Worm (Caenorhabditis elegans): ENCODE measurements around the gene H20J04.1.

Gene H20J04.1

ce11 chrII:4321766-4322165 lies 33.6 kb upstream of the H20J04.1 start, which contains the start of gene Y52E8A.1:
Gene Y52E8A.1, plus strand, starts transcription at chrII:4322066.
- TF ChIP-seq skn-1 (tag; optimal IDR thresholded peaks at IDR 0.05) (no peak), nhr-77 (tag; optimal IDR thresholded peaks at IDR 0.05) (no peak), egl-27 (tag; optimal IDR thresholded peaks at IDR 0.05) (no peak), ZK546.5 (tag; optimal IDR thresholded peaks at IDR 0.05) (no peak), sea-2 (GFP tag; optimal IDR thresholded peaks at IDR 0.05) (no peak), fos-1 (tag; optimal IDR thresholded peaks at IDR 0.05) (no peak), zag-1 (tag; optimal IDR thresholded peaks at IDR 0.05) (no peak)

- TF ChIP-seq fkh-2 (tag; optimal IDR thresholded peaks at IDR 0.05) (no peak), nfya-1 (tag; optimal IDR thresholded peaks at IDR 0.05; ENCODE audit: insufficient read depth) (peak; percentile 43), pqm-1 (tag; optimal IDR thresholded peaks at IDR 0.05) (no peak), pha-4 (tag; optimal IDR thresholded peaks at IDR 0.05) (peak; percentile 63), nhr-76 (tag; optimal IDR thresholded peaks at IDR 0.05) (no peak), eor-1 (tag; optimal IDR thresholded peaks at IDR 0.05) (no peak), aly-2 (tag; optimal IDR thresholded peaks at IDR 0.05) (no peak), nhr-23 (tag; optimal IDR thresholded peaks at IDR 0.05) (peak; percentile 9), nhr-43 (tag; optimal IDR thresholded peaks at IDR 0.05; ENCODE audit: poor library complexity, severe bottlenecking) (no peak), elt-2 (tag; optimal IDR thresholded peaks at IDR 0.05) (no peak), ama-1 (optimal IDR thresholded peaks at IDR 0.05) (no peak), elt-3 (tag; optimal IDR thresholded peaks at IDR 0.05) (no peak), nhr-11 (tag; optimal IDR thresholded peaks at IDR 0.05) (no peak), ztf-11 (tag; optimal IDR thresholded peaks at IDR 0.05) (no peak), ceh-28 (tag; optimal IDR thresholded peaks at IDR 0.05) (no peak), hmg-11 (tag; optimal IDR thresholded peaks at IDR 0.05) (peak; percentile 85), snpc-4 (tag; optimal IDR thresholded peaks at IDR 0.05) (no peak), elt-1 (tag; optimal IDR thresholded peaks at IDR 0.05) (no peak)
Measured at ce11 chrII:4322871-4323270, 32.5 kb upstream of the H20J04.1 start, which contains the start of gene H20J04.6. Gene H20J04.6, plus strand, starts transcription at chrII:4323256.

ce11 chrII:4324061-4324460 lies 31.4 kb upstream of the H20J04.1 start, which contains the start of gene mog-2:
Gene mog-2, plus strand, starts transcription at chrII:4324361.
- TF ChIP-seq nhr-28 (tag; optimal IDR thresholded peaks at IDR 0.05) (no peak), mml-1 (tag; optimal IDR thresholded peaks at IDR 0.05) (no peak)

- TF ChIP-seq skn-1 (tag; optimal IDR thresholded peaks at IDR 0.05) (no peak), hmg-11 (tag; optimal IDR thresholded peaks at IDR 0.05) (no peak), nhr-43 (tag; optimal IDR thresholded peaks at IDR 0.05; ENCODE audit: poor library complexity, severe bottlenecking) (no peak), elt-1 (tag; optimal IDR thresholded peaks at IDR 0.05) (no peak), ama-1 (optimal IDR thresholded peaks at IDR 0.05) (no peak), lin-39 (tag; optimal IDR thresholded peaks at IDR 0.05) (no peak), ZK546.5 (tag; optimal IDR thresholded peaks at IDR 0.05) (no peak)
Measured at ce11 chrII:4326420-4326819, 29.0 kb upstream of the H20J04.1 start, which contains the start of gene pfd-2. Gene pfd-2, plus strand, starts transcription at chrII:4326720.

- TF ChIP-seq nhr-77 (tag; optimal IDR thresholded peaks at IDR 0.05) (no peak), ceh-28 (tag; optimal IDR thresholded peaks at IDR 0.05) (peak; percentile 10)
Measured at ce11 chrII:4328716-4329115, 26.7 kb upstream of the H20J04.1 start, which contains the start of gene H20J04.4. Gene H20J04.4, plus strand, starts transcription at chrII:4329016.

ce11 chrII:4334448-4334847 lies 21.0 kb upstream of the H20J04.1 start, which contains the start of gene madf-3:
Gene madf-3, plus strand, starts transcription at chrII:4334748.
- TF ChIP-seq daf-12 (tag; optimal IDR thresholded peaks at IDR 0.05): no peak
- TF ChIP-seq snpc-4 (tag; optimal IDR thresholded peaks at IDR 0.05): no peak
- no peak for TF ChIP-seq sea-2 (GFP tag; optimal IDR thresholded peaks at IDR 0.05)
- no peak for TF ChIP-seq ceh-82 (tag; optimal IDR thresholded peaks at IDR 0.05)
- TF ChIP-seq fkh-10 (GFP tag; optimal IDR thresholded peaks at IDR 0.05): no peak
- TF ChIP-seq nhr-237 (tag; optimal IDR thresholded peaks at IDR 0.05): no peak
- TF ChIP-seq ZK546.5 (tag; optimal IDR thresholded peaks at IDR 0.05): no peak
- TF ChIP-seq nhr-77 (tag; optimal IDR thresholded peaks at IDR 0.05): no peak
- no peak for TF ChIP-seq eor-1 (tag; optimal IDR thresholded peaks at IDR 0.05)
- no peak for TF ChIP-seq mdl-1 (tag; optimal IDR thresholded peaks at IDR 0.05)
- TF ChIP-seq ztf-11 (tag; optimal IDR thresholded peaks at IDR 0.05): no peak
- TF ChIP-seq nhr-12 (tag; optimal IDR thresholded peaks at IDR 0.05): no peak
- TF ChIP-seq lin-39 (tag; optimal IDR thresholded peaks at IDR 0.05): no peak
- no peak for TF ChIP-seq unc-62 (GFP tag; optimal IDR thresholded peaks at IDR 0.05)
- TF ChIP-seq nhr-23 (tag; optimal IDR thresholded peaks at IDR 0.05): no peak
- no peak for TF ChIP-seq skn-1 (tag; optimal IDR thresholded peaks at IDR 0.05)
- no peak for TF ChIP-seq fkh-2 (tag; optimal IDR thresholded peaks at IDR 0.05)
- TF ChIP-seq hmg-11 (tag; optimal IDR thresholded peaks at IDR 0.05): no peak
- TF ChIP-seq ztf-4 (tag; optimal IDR thresholded peaks at IDR 0.05): no peak

Measured in whole organism, L3 larva.